Worm (Caenorhabditis elegans) whole organism, early embryonic: Measurements from ENCODE around the gene rpl-25.1.

Experiments
- F13C5.2 ChIP-seq: sonication (generic microtip); optimal IDR thresholded peaks from 2 replicates; lab custom pipeline; 2017; ENCODE audit warnings: mild to moderate bottlenecking, missing genetic modification characterization, inconsistent platforms, missing compliant biosample characterization
- ama-1 ChIP-seq: fragments of 150-350 bp; optimal IDR thresholded peaks from 2 replicates; lab custom pipeline; 2014
- ets-7 ChIP-seq: sonication (generic microtip); optimal IDR thresholded peaks from 2 replicates; lab custom pipeline; 2016; ENCODE audit warnings: missing genotype, missing genetic modification characterization, missing compliant biosample characterization
- flt-1 ChIP-seq: fragments of 200-800 bp; sonication (Bioruptor generic); IDR thresholded peaks from 2 replicates; pipeline ENCODE4 v1.3.6; 2022; ENCODE audit warnings: missing genetic modification characterization, missing compliant biosample characterization
- hmbx-1 ChIP-seq: sonication (generic microtip); optimal IDR thresholded peaks from 2 replicates; lab custom pipeline; 2016; ENCODE audit warnings: mild to moderate bottlenecking, missing genetic modification characterization, missing compliant biosample characterization
- hnd-1 ChIP-seq: sonication (generic microtip); optimal IDR thresholded peaks from 2 replicates; lab custom pipeline; 2016; ENCODE audit warnings: missing genetic modification characterization, missing compliant biosample characterization
- scrt-1 ChIP-seq: fragments of 200-800 bp; sonication (Bioruptor generic); IDR thresholded peaks from 2 replicates; pipeline ENCODE4 v1.3.6; 2022; ENCODE audit warnings: missing genetic modification characterization, missing compliant biosample characterization
- sea-1 ChIP-seq: fragments of 200-800 bp; sonication (Bioruptor generic); conservative IDR thresholded peaks from 2 replicates; pipeline ENCODE4 v1.3.6; 2022; ENCODE audit warnings: missing genetic modification characterization, missing compliant biosample characterization
- tra-4 ChIP-seq: sonication (generic microtip); optimal IDR thresholded peaks from 2 replicates; lab custom pipeline; 2017; ENCODE audit warnings: missing genetic modification characterization, missing compliant biosample characterization

DNA sequence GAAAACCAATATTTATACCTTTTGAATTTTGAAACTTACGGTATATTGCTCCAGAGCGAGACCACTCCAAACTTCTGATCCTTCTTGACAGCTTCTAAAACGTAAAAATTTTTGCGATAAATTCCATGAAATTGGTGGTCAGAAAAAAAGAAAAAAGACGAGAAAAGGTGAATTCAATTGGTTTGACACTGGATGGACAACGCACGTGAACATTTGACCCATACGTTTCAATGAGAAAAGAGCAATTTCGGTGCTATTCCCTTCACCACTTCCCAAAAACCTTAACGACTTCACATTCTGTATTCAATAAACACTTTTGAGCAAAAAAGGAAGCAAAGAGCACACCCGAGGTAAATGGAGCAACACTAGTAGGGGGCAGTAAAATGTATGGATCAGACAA is 12.4 kb downstream of the rpl-25.1 start, which contains the start of gene acc-3:
- TF ChIP-seq tra-4 (tag; lab: Kevin White, UChicago) = no peak
- no peak for TF ChIP-seq ama-1 (lab: Kevin White, UChicago)
- no peak for TF ChIP-seq scrt-1 (GFP tag; lab: Robert Waterston, UW)
- TF ChIP-seq sea-1 = no peak
- TF ChIP-seq hnd-1 = no peak
- no peak for TF ChIP-seq F13C5.2 (tag; lab: Kevin White, UChicago)
- no peak for TF ChIP-seq ets-7
- TF ChIP-seq flt-1 (GFP tag; lab: Robert Waterston, UW) = no peak
- TF ChIP-seq hmbx-1 (tag; lab: Kevin White, UChicago) = no peak
